Worm (Caenorhabditis elegans) whole organism, L1 larva: Measurements from ENCODE around the gene Y32G9A.2.
A peak's percentile ranks its signal among the peaks of the same experiment; 100 is the strongest.

Source experiments
- egl-13 ChIP-seq: sonication (generic microtip); optimal IDR thresholded peaks from 2 replicates; lab custom pipeline; 2016; ENCODE audit warnings: missing genotype, missing genetic modification reagents, missing genetic modification characterization, missing compliant biosample characterization
- elt-2 ChIP-seq: sonication (generic microtip); optimal IDR thresholded peaks from 2 replicates; lab custom pipeline; 2016; ENCODE audit warnings: missing genetic modification characterization, mild to moderate bottlenecking, inconsistent platforms, missing compliant biosample characterization, missing genetic modification reagents
- snpc-4 ChIP-seq: fragments of 150-350 bp; optimal IDR thresholded peaks from 2 replicates; lab custom pipeline; 2014; ENCODE audit warnings: missing biosample characterization, missing genetic modification characterization
- zag-1 ChIP-seq: fragments of 150-350 bp; optimal IDR thresholded peaks from 2 replicates; lab custom pipeline; 2014; ENCODE audit warnings: missing biosample characterization, missing genetic modification characterization

DNA sequence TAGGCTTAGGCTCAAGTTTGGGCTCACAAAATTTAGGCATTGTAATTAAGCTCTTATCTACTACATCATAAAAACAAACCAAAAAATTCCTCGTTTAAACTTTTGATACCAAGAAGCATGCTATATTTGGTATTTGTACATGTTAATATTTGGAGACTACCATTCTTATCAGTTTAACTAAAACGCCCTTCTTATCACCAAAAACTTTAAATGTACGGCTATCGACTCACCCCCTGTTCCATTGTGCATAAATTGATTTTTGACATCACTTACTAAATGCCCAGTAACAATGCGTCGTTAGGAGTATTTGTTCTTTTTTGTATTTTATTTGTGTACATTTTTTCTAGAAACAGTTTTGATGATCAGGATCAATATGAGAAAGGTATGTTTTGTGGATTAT lies 8.7 kb downstream of the Y32G9A.2 start, which contains the start of gene T06A1.5:
- TF ChIP-seq egl-13 (tag; lab: Kevin White, UChicago) (no peak), zag-1 (tag; lab: Kevin White, UChicago) (no peak), snpc-4 (tag; lab: Kevin White, UChicago) (no peak), elt-2 (peak; percentile 75)
